Fruit fly (Drosophila melanogaster) whole organism, embryonic: ENCODE data around the gene CG18577.

Source experiments
- Aef1 ChIP-seq: fragments of 200-800 bp; sonication (Bioruptor generic); IDR thresholded peaks from 3 replicates; pipeline ENCODE4 v1.3.6; 2022; ENCODE audit warnings: missing biosample characterization, missing genetic modification characterization
- BtbVII ChIP-seq: fragments of 200-800 bp; sonication (Bioruptor generic); optimal IDR thresholded peaks from 3 replicates; lab custom pipeline; 2017; ENCODE audit warnings: missing biosample characterization, mild to moderate bottlenecking, missing genetic modification characterization
- CG10959 ChIP-seq: fragments of 200-800 bp; sonication (Bioruptor generic); IDR thresholded peaks from 2 replicates; pipeline ENCODE4 v1.3.6; 2022; ENCODE audit warnings: missing biosample characterization, missing genetic modification characterization
- CG13287 ChIP-seq: fragments of 200-800 bp; sonication (Bioruptor generic); IDR thresholded peaks from 2 replicates; pipeline ENCODE4 v1.3.6; 2022; ENCODE audit warnings: missing biosample characterization, missing genetic modification characterization; ENCODE audit not compliant: partially characterized antibody
- CG13624 ChIP-seq: fragments of 200-800 bp; sonication (Bioruptor generic); optimal IDR thresholded peaks from 2 replicates; lab custom pipeline; 2016; ENCODE audit warnings: missing biosample characterization, missing genetic modification characterization
- CG14965 ChIP-seq: fragments of 200-800 bp; sonication (Bioruptor generic); optimal IDR thresholded peaks from 2 replicates; lab custom pipeline; 2016; ENCODE audit warnings: missing biosample characterization, missing genetic modification characterization, borderline replicate concordance
- CG17829 ChIP-seq: fragments of 200-800 bp; optimal IDR thresholded peaks from 2 replicates; lab custom pipeline; 2019; ENCODE audit warnings: missing biosample characterization, mild to moderate bottlenecking, missing genetic modification characterization, moderate library complexity
- CG2712 ChIP-seq: fragments of 200-800 bp; optimal IDR thresholded peaks from 3 replicates; lab custom pipeline; 2019; ENCODE audit warnings: missing biosample characterization, mild to moderate bottlenecking, missing genetic modification characterization, moderate library complexity
- CG3281 ChIP-seq: fragments of 200-800 bp; sonication (Bioruptor generic); optimal IDR thresholded peaks from 3 replicates; lab custom pipeline; 2017; ENCODE audit warnings: missing biosample characterization, mild to moderate bottlenecking, missing genetic modification characterization
- CG34422 ChIP-seq: fragments of 200-800 bp; sonication (Bioruptor generic); IDR thresholded peaks from 3 replicates; pipeline ENCODE4 v1.3.6; 2022; ENCODE audit warnings: missing biosample characterization, missing genetic modification characterization
- CG3838 ChIP-seq: fragments of 200-800 bp; sonication (Bioruptor generic); optimal IDR thresholded peaks from 3 replicates; lab custom pipeline; 2016; ENCODE audit warnings: missing biosample characterization, missing genetic modification characterization
- CG4404 ChIP-seq: fragments of 200-800 bp; sonication (Bioruptor generic); IDR thresholded peaks from 2 replicates; pipeline ENCODE4 v1.3.6; 2022; ENCODE audit warnings: missing biosample characterization, missing genetic modification characterization
- CG5180 ChIP-seq: fragments of 200-800 bp; sonication (Bioruptor generic); optimal IDR thresholded peaks from 3 replicates; lab custom pipeline; 2017; ENCODE audit warnings: missing biosample characterization, missing genetic modification characterization, mild to moderate bottlenecking, moderate library complexity, missing genetic modification reagents
- CG7745 ChIP-seq: fragments of 200-800 bp; sonication (Bioruptor generic); optimal IDR thresholded peaks from 2 replicates; lab custom pipeline; 2018; ENCODE audit warnings: missing biosample characterization, mild to moderate bottlenecking, missing genetic modification characterization, moderate library complexity
- CG7786 ChIP-seq: fragments of 200-800 bp; sonication (Bioruptor generic); optimal IDR thresholded peaks from 2 replicates; lab custom pipeline; 2016; ENCODE audit warnings: missing biosample characterization, missing genetic modification characterization
- CG7839 ChIP-seq: fragments of 200-800 bp; sonication (Bioruptor generic); optimal IDR thresholded peaks from 3 replicates; lab custom pipeline; 2018; ENCODE audit warnings: missing biosample characterization, mild to moderate bottlenecking, missing genetic modification characterization, moderate library complexity
- CG8290 ChIP-seq, 3 experiments: fragments of 200-800 bp; sonication (Bioruptor generic); optimal IDR thresholded peaks; 2 replicates each; lab custom pipeline; 2016 to 2019; ENCODE audit warnings: missing biosample characterization in 3 of 3, missing genetic modification characterization in 3 of 3, mild to moderate bottlenecking in 2 of 3, moderate library complexity in 1 of 3
- CG8388 ChIP-seq: fragments of 200-800 bp; sonication (Bioruptor generic); optimal IDR thresholded peaks from 2 replicates; lab custom pipeline; 2019; ENCODE audit warnings: missing biosample characterization, mild to moderate bottlenecking, missing genetic modification characterization, moderate library complexity
- CG8765 ChIP-seq: fragments of 200-800 bp; sonication (Bioruptor generic); IDR thresholded peaks from 2 replicates; pipeline ENCODE4 v1.3.6; 2022; ENCODE audit warnings: missing biosample characterization, missing genetic modification characterization
- CG8924 ChIP-seq: fragments of 200-800 bp; optimal IDR thresholded peaks from 3 replicates; lab custom pipeline; 2019; ENCODE audit warnings: missing biosample characterization, mild to moderate bottlenecking, missing genetic modification characterization, moderate library complexity
- CG9437 ChIP-seq: fragments of 200-800 bp; sonication (Bioruptor generic); optimal IDR thresholded peaks from 2 replicates; lab custom pipeline; 2018; ENCODE audit warnings: missing biosample characterization, mild to moderate bottlenecking, missing genetic modification characterization
- CG9817 ChIP-seq: fragments of 200-800 bp; sonication (Bioruptor generic); optimal IDR thresholded peaks from 2 replicates; lab custom pipeline; 2018; ENCODE audit warnings: missing biosample characterization, mild to moderate bottlenecking, missing genetic modification characterization, moderate library complexity
- CG9876 ChIP-seq: fragments of 200-800 bp; sonication (Bioruptor generic); optimal IDR thresholded peaks from 2 replicates; lab custom pipeline; 2016; ENCODE audit warnings: missing biosample characterization, missing genetic modification characterization
- Deaf1 ChIP-seq: fragments of 200-800 bp; optimal IDR thresholded peaks from 3 replicates; lab custom pipeline; 2019; ENCODE audit warnings: missing biosample characterization, mild to moderate bottlenecking, missing genetic modification characterization, moderate library complexity
- Dref ChIP-seq: fragments of 200-800 bp; sonication (Bioruptor generic); IDR thresholded peaks from 2 replicates; pipeline ENCODE4 v1.3.6; 2022; ENCODE audit warnings: missing biosample characterization, missing genetic modification characterization
- Drgx ChIP-seq: fragments of 200-800 bp; sonication (Bioruptor generic); IDR thresholded peaks from 2 replicates; pipeline ENCODE4 v1.3.6; 2022; ENCODE audit warnings: missing biosample characterization, missing genetic modification characterization
- ERR ChIP-seq: fragments of 200-800 bp; sonication (Bioruptor generic); optimal IDR thresholded peaks from 2 replicates; lab custom pipeline; 2016; ENCODE audit warnings: missing biosample characterization, missing genetic modification characterization
- HHEX ChIP-seq: fragments of 200-800 bp; sonication (Bioruptor generic); optimal IDR thresholded peaks from 3 replicates; lab custom pipeline; 2017; ENCODE audit warnings: missing biosample characterization, mild to moderate bottlenecking, missing genetic modification characterization, missing genetic modification reagents
- Hey ChIP-seq: fragments of 200-800 bp; sonication (Bioruptor generic); optimal IDR thresholded peaks from 3 replicates; lab custom pipeline; 2018; ENCODE audit warnings: missing biosample characterization, mild to moderate bottlenecking, missing genetic modification characterization
- Max ChIP-seq: fragments of 200-800 bp; sonication (Bioruptor generic); optimal IDR thresholded peaks from 2 replicates; lab custom pipeline; 2016; ENCODE audit warnings: missing biosample characterization, mild to moderate bottlenecking, missing genetic modification characterization
- Med ChIP-seq: fragments of 200-800 bp; sonication (Bioruptor generic); peaks from one replicate; lab custom pipeline; 2016; ENCODE audit warnings: missing biosample characterization, missing genetic modification characterization, mild to moderate bottlenecking, inconsistent platforms, moderate library complexity
- Mes4 ChIP-seq: fragments of 200-800 bp; sonication (Bioruptor generic); optimal IDR thresholded peaks from 2 replicates; lab custom pipeline; 2016; ENCODE audit warnings: missing biosample characterization, missing genetic modification characterization
- NfI ChIP-seq: fragments of 200-800 bp; sonication (Bioruptor generic); optimal IDR thresholded peaks from 3 replicates; lab custom pipeline; 2018; ENCODE audit warnings: missing biosample characterization, mild to moderate bottlenecking, missing genetic modification characterization, moderate library complexity
- Opbp ChIP-seq: fragments of 200-800 bp; sonication (Bioruptor generic); IDR thresholded peaks from 3 replicates; pipeline ENCODE4 v1.3.6; 2022; ENCODE audit warnings: missing biosample characterization, missing genetic modification characterization; ENCODE audit not compliant: partially characterized antibody
- Rfx ChIP-seq: fragments of 200-800 bp; sonication (Bioruptor generic); IDR thresholded peaks from 2 replicates; pipeline ENCODE4 v1.3.6; 2022; ENCODE audit warnings: missing biosample characterization, missing genetic modification characterization
- ash1 ChIP-seq: fragments of 200-800 bp; sonication (Bioruptor generic); optimal IDR thresholded peaks from 2 replicates; lab custom pipeline; 2018; ENCODE audit warnings: missing biosample characterization, mild to moderate bottlenecking, missing genetic modification characterization
- az2 ChIP-seq: fragments of 200-800 bp; sonication (Bioruptor generic); optimal IDR thresholded peaks from 3 replicates; lab custom pipeline; 2016; ENCODE audit warnings: missing biosample characterization, missing genetic modification characterization
- chinmo ChIP-seq: fragments of 200-800 bp; sonication (Bioruptor generic); IDR thresholded peaks from 4 replicates; pipeline ENCODE4 v1.3.6; 2022; ENCODE audit warnings: missing biosample characterization, missing genetic modification characterization; ENCODE audit not compliant: partially characterized antibody
- ewg ChIP-seq: fragments of 200-800 bp; sonication (Bioruptor generic); optimal IDR thresholded peaks from 3 replicates; lab custom pipeline; 2017; ENCODE audit warnings: mild to moderate bottlenecking, missing biosample characterization, missing genetic modification reagents, missing genetic modification characterization
- hth ChIP-seq: fragments of >200 bp; optimal IDR thresholded peaks from 2 replicates; lab custom pipeline; 2017; ENCODE audit warnings: inconsistent platforms
- mam ChIP-seq: fragments of 200-800 bp; sonication (Bioruptor generic); optimal IDR thresholded peaks from 3 replicates; lab custom pipeline; 2016; ENCODE audit warnings: missing biosample characterization, missing genetic modification characterization
- mirr ChIP-seq: fragments of 200-800 bp; sonication (Bioruptor generic); optimal IDR thresholded peaks from 3 replicates; lab custom pipeline; 2018; ENCODE audit warnings: missing biosample characterization, mild to moderate bottlenecking, missing genetic modification characterization
- nau ChIP-seq: fragments of 200-800 bp; sonication (Bioruptor generic); optimal IDR thresholded peaks from 3 replicates; lab custom pipeline; 2017; ENCODE audit warnings: missing biosample characterization, mild to moderate bottlenecking, missing genetic modification characterization, missing genetic modification reagents
- repo ChIP-seq: fragments of 200-800 bp; sonication (Bioruptor generic); optimal IDR thresholded peaks from 2 replicates; lab custom pipeline; 2016; ENCODE audit warnings: missing biosample characterization, missing genetic modification characterization
- scrt ChIP-seq: fragments of 200-800 bp; sonication (Bioruptor generic); optimal IDR thresholded peaks from 2 replicates; lab custom pipeline; 2018; ENCODE audit warnings: missing biosample characterization, mild to moderate bottlenecking, missing genetic modification characterization, moderate library complexity
- sd ChIP-seq: fragments of 200-800 bp; sonication (Bioruptor generic); optimal IDR thresholded peaks from 3 replicates; lab custom pipeline; 2018; ENCODE audit warnings: missing biosample characterization, mild to moderate bottlenecking, missing genetic modification characterization, moderate library complexity
- sqz ChIP-seq: fragments of 200-800 bp; sonication (Bioruptor generic); optimal IDR thresholded peaks from 3 replicates; lab custom pipeline; 2018; ENCODE audit warnings: missing biosample characterization, mild to moderate bottlenecking, missing genetic modification characterization
- ssp ChIP-seq: fragments of 200-800 bp; sonication (Bioruptor generic); IDR thresholded peaks from 2 replicates; pipeline ENCODE4 v1.3.6; 2022; ENCODE audit warnings: missing biosample characterization, missing genetic modification characterization

Gene CG18577

DNA sequence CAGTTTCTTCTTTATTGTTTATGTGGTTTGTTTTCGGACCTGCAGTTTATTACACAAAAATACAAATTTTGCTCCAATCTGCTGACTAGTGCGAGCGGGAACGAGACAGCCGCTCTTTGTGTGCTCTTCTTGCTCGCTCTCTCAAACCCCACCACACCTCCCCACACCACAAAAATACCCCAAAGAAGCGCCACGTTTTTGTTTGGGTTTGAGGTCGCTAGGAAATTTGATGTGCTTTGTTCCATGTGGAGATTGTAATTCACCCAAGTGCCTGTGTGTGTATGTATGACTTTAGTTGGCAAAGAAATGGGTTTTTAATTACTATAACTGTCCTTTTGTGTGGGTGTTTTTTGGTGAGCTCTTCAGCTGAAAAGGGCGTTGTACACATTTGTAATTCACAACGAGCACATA is 2.2 kb downstream of the CG18577 start (continued):
- TF ChIP-seq hth (no peak), mirr (GFP tag; lab: Kevin White, UChicago) (peak; percentile 31), CG13287 (GFP tag; lab: Robert Waterston, UW) (0 out of 2 replicates have a peak, but pooled peaks have one; percentile 11), CG5180 (GFP tag; lab: Kevin White, UChicago) (peak; percentile 97), CG7839 (tag; lab: Kevin White, UChicago) (peak; percentile 34), CG8924 (tag; lab: Kevin White, UChicago) (no peak), Max (GFP tag; lab: Kevin White, UChicago) (no peak), Med (GFP tag; lab: Kevin White, UChicago) (peak; percentile 92), Dref (GFP tag; lab: Robert Waterston, UW) (no peak), CG9817 (tag; lab: Kevin White, UChicago) (no peak), BtbVII (peak; percentile 19), scrt (GFP tag; lab: Kevin White, UChicago) (peak; percentile 56)

DNA sequence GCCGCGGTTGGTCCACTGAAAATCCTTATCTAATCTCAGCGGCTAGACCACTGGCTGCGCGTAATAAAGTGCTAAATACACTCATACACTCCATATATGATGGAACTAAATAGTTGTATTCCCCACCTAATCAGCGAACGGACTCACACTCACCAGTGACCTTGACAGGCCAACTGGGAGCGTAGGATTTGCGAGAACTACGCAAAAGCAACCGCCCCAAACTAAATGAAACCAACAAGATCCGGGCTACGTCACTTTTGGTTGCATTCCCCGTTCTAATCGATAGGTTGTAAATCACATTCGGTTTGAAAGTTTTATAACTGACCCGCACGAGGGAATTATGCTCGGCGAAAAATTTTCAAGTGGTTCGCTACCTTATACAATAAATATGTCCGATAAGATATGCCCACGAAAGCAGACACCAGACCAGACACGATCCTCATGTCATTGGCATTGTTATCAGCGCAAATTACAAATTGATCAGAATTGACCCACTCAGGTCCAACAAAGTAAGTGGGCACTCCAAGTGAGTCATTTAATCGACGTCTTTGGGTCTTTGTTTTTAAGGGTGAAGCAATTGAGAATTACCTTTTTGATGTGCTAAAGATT is 3.4 kb downstream of the CG18577 start:
- TF ChIP-seq CG13287 (GFP tag; lab: Robert Waterston, UW) (no peak), CG7745 (tag; lab: Kevin White, UChicago) (peak; percentile 29), ash1 (GFP tag; lab: Kevin White, UChicago) (no peak), sd (tag; lab: Kevin White, UChicago) (peak; percentile 82), repo (GFP tag; lab: Kevin White, UChicago) (no peak), Deaf1 (tag; lab: Kevin White, UChicago) (peak; percentile 23), Mes4 (GFP tag; lab: Kevin White, UChicago) (no peak), ewg (GFP tag; lab: Kevin White, UChicago) (no peak), CG3838 (GFP tag; lab: Kevin White, UChicago) (no peak), CG2712 (no peak), nau (GFP tag; lab: Kevin White, UChicago) (no peak), CG14965 (no peak), sqz (no peak), Rfx (GFP tag; lab: Robert Waterston, UW) (no peak), mam (GFP tag; lab: Kevin White, UChicago) (no peak), chinmo (GFP tag; lab: Robert Waterston, UW) (no peak), CG9876 (no peak), Opbp (GFP tag; lab: Robert Waterston, UW) (no peak), Aef1 (no peak), CG8290 (GFP tag; optimal IDR thresholded peaks at IDR 0.05; lab: Kevin White, UChicago) (no peak), CG8290 (tag; optimal IDR thresholded peaks at IDR 0.05; lab: Kevin White, UChicago) (no peak), CG10959 (no peak), NfI (no peak), CG34422 (GFP tag; lab: Robert Waterston, UW) (no peak), CG7786 (GFP tag; lab: Kevin White, UChicago) (no peak), ERR (GFP tag; lab: Kevin White, UChicago) (no peak), CG8388 (GFP tag; lab: Kevin White, UChicago) (no peak), CG8765 (GFP tag; lab: Robert Waterston, UW) (no peak), ssp (GFP tag; lab: Robert Waterston, UW) (no peak), Hey (tag; lab: Kevin White, UChicago) (peak; percentile 83), CG4404 (GFP tag; lab: Robert Waterston, UW) (no peak), CG3281 (GFP tag; lab: Kevin White, UChicago) (no peak), HHEX (GFP tag; lab: Kevin White, UChicago) (no peak), CG13624 (GFP tag; lab: Kevin White, UChicago) (no peak), CG17829 (tag; lab: Kevin White, UChicago) (no peak), CG9437 (GFP tag; lab: Kevin White, UChicago) (no peak), hth (no peak), Drgx (no peak), az2 (no peak)
